Worm (Caenorhabditis elegans) whole organism, early embryonic: ENCODE data around the gene ncam-1.

Experiments
- B0310.2 ChIP-seq: sonication (generic microtip); optimal IDR thresholded peaks from 2 replicates; lab custom pipeline; 2016; ENCODE audit warnings: mild to moderate bottlenecking, missing genetic modification characterization, missing compliant biosample characterization
- F13C5.2 ChIP-seq: sonication (generic microtip); optimal IDR thresholded peaks from 2 replicates; lab custom pipeline; 2017; ENCODE audit warnings: mild to moderate bottlenecking, missing genetic modification characterization, inconsistent platforms, missing compliant biosample characterization
- aly-1 ChIP-seq: sonication (generic microtip); optimal IDR thresholded peaks from 2 replicates; lab custom pipeline; 2016; ENCODE audit warnings: missing genetic modification characterization, missing compliant biosample characterization
- ama-1 ChIP-seq: fragments of 150-350 bp; optimal IDR thresholded peaks from 2 replicates; lab custom pipeline; 2014
- ceh-13 ChIP-seq: fragments of 200-800 bp; sonication (Bioruptor generic); optimal IDR thresholded peaks from 2 replicates; lab custom pipeline; 2018; ENCODE audit warnings: mild to moderate bottlenecking, missing genetic modification characterization, missing compliant biosample characterization
- ceh-36 ChIP-seq: sonication (generic microtip); optimal IDR thresholded peaks from 2 replicates; lab custom pipeline; 2016; ENCODE audit warnings: missing genetic modification characterization, inconsistent platforms, missing compliant biosample characterization
- ets-7 ChIP-seq: sonication (generic microtip); optimal IDR thresholded peaks from 2 replicates; lab custom pipeline; 2016; ENCODE audit warnings: missing genotype, missing genetic modification characterization, missing compliant biosample characterization
- flt-1 ChIP-seq: fragments of 200-800 bp; sonication (Bioruptor generic); IDR thresholded peaks from 2 replicates; pipeline ENCODE4 v1.3.6; 2022; ENCODE audit warnings: missing genetic modification characterization, missing compliant biosample characterization
- hmbx-1 ChIP-seq: sonication (generic microtip); optimal IDR thresholded peaks from 2 replicates; lab custom pipeline; 2016; ENCODE audit warnings: mild to moderate bottlenecking, missing genetic modification characterization, missing compliant biosample characterization
- hmg-4 ChIP-seq: fragments of 200-800 bp; sonication (Bioruptor generic); optimal IDR thresholded peaks from 2 replicates; lab custom pipeline; 2018; ENCODE audit warnings: mild to moderate bottlenecking, missing genetic modification characterization, missing compliant biosample characterization
- hnd-1 ChIP-seq: sonication (generic microtip); optimal IDR thresholded peaks from 2 replicates; lab custom pipeline; 2016; ENCODE audit warnings: missing genetic modification characterization, missing compliant biosample characterization
- pes-1 ChIP-seq: fragments of 200-800 bp; sonication (Bioruptor generic); IDR thresholded peaks from 2 replicates; pipeline ENCODE4 v1.3.6; 2022; ENCODE audit warnings: missing genetic modification reagents, missing genetic modification characterization, missing compliant biosample characterization
- scrt-1 ChIP-seq: fragments of 200-800 bp; sonication (Bioruptor generic); IDR thresholded peaks from 2 replicates; pipeline ENCODE4 v1.3.6; 2022; ENCODE audit warnings: missing genetic modification characterization, missing compliant biosample characterization
- sea-1 ChIP-seq: fragments of 200-800 bp; sonication (Bioruptor generic); conservative IDR thresholded peaks from 2 replicates; pipeline ENCODE4 v1.3.6; 2022; ENCODE audit warnings: missing genetic modification characterization, missing compliant biosample characterization
- tbx-11 ChIP-seq: fragments of 200-800 bp; sonication (Bioruptor generic); IDR thresholded peaks from 2 replicates; pipeline ENCODE4 v1.3.6; 2022; ENCODE audit warnings: missing genetic modification characterization, missing compliant biosample characterization
- tbx-37 ChIP-seq: fragments of 200-800 bp; sonication (Bioruptor generic); conservative IDR thresholded peaks from 2 replicates; pipeline ENCODE4 v1.3.6; 2022; ENCODE audit warnings: missing genetic modification reagents, missing genetic modification characterization, missing compliant biosample characterization
- tra-4 ChIP-seq: sonication (generic microtip); optimal IDR thresholded peaks from 2 replicates; lab custom pipeline; 2017; ENCODE audit warnings: missing genetic modification characterization, missing compliant biosample characterization

The ncam-1 gene

DNA sequence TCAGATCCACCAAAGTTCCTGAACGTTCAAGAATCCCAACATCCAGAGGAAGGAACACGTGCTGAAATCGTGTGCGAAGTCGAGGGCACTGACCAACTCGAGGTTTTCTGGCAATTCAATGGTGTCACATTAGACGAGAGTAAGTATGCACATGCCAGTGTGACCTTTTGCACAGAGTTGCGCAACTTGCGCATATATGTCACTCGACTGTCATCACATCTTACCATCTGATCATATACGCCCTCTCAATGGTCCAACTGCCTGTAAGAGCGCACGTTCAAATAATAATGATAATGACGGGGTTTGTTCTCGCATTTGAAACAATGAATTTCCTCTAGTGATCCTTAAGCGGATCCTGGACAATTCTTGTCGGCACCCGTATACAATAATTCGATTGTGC is 4.5 kb downstream of the ncam-1 start:
- no peak for TF ChIP-seq F13C5.2 (tag; lab: Kevin White, UChicago)
- no peak for TF ChIP-seq flt-1 (GFP tag; lab: Robert Waterston, UW)
- no peak for TF ChIP-seq tbx-37 (GFP tag; lab: Robert Waterston, UW)
- TF ChIP-seq scrt-1 (GFP tag; lab: Robert Waterston, UW), result no peak
- no peak for TF ChIP-seq hmbx-1 (tag; lab: Kevin White, UChicago)
- no peak for TF ChIP-seq ceh-13
- no peak for TF ChIP-seq pes-1
- no peak for TF ChIP-seq tra-4
- TF ChIP-seq hnd-1 (tag; lab: Kevin White, UChicago), result no peak
- no peak for TF ChIP-seq ceh-36 (tag; lab: Kevin White, UChicago)
- no peak for TF ChIP-seq aly-1 (tag; lab: Kevin White, UChicago)
- TF ChIP-seq sea-1 (GFP tag; lab: Robert Waterston, UW), result no peak
- no peak for TF ChIP-seq ets-7
- TF ChIP-seq hmg-4, result no peak
- TF ChIP-seq B0310.2 (tag; lab: Kevin White, UChicago), result no peak
- TF ChIP-seq tbx-11, result no peak
- no peak for TF ChIP-seq ama-1 (lab: Kevin White, UChicago)

DNA sequence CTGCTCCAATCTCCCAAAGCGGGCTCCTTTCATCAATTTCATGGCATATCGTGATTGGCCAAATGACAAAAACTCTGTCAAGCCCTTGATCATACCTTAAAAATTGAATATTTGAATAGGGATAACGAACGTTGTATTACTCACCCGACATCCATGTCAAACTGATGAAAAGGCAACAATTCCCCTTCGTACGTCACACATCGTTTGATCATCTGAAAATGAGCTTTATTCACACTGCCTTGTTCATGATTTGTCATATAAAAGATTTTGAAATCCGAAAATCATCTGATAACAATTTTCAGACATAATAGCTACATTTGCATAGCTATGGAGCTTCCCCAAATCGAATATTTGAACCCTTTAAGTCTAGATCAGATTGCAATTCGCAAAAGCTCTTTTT is 14.8 kb downstream of the ncam-1 start, which contains the start of gene M02A10.1:
M02A10.1 (plus strand) TSS at position 301 of the 400 bp plus-strand sequence.
- TF ChIP-seq ceh-13, result no peak
- no peak for TF ChIP-seq B0310.2 (tag; lab: Kevin White, UChicago)
- no peak for TF ChIP-seq tbx-11
- no peak for TF ChIP-seq hmg-4
- TF ChIP-seq tbx-37 (GFP tag; lab: Robert Waterston, UW), result no peak
- TF ChIP-seq hmbx-1 (tag; lab: Kevin White, UChicago), result no peak
- no peak for TF ChIP-seq scrt-1 (GFP tag; lab: Robert Waterston, UW)
- TF ChIP-seq aly-1 (tag; lab: Kevin White, UChicago), result no peak
- TF ChIP-seq ceh-36 (tag; lab: Kevin White, UChicago), result no peak
- no peak for TF ChIP-seq flt-1 (GFP tag; lab: Robert Waterston, UW)
- TF ChIP-seq tra-4, result no peak
- TF ChIP-seq ets-7, result no peak
- no peak for TF ChIP-seq sea-1 (GFP tag; lab: Robert Waterston, UW)
- no peak for TF ChIP-seq pes-1
- no peak for TF ChIP-seq ama-1 (lab: Kevin White, UChicago)
- TF ChIP-seq F13C5.2 (tag; lab: Kevin White, UChicago), result no peak

DNA sequence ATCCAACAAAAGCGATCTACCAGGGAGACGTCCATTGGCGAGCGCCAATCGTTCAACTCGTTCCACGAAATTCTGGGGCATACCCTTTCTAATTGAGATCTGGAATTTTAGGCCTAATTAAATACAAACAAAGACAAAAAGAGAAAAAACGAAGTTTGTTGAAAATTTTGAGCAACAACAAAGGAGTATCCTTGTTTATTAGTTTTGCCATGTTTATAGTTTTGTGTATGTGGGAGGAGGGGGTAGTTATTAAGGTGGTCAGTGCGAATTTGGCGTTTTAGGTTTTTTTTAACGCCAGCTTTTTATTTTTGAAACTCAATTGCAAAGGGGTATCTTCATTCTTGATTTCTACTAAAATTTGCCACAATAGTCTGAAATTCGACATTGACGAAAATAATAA is 22.7 kb downstream of the ncam-1 start, which contains the start of gene irk-2:
irk-2 (minus strand) TSS at position 101 of the 400 bp plus-strand sequence.
- TF ChIP-seq aly-1 (tag; lab: Kevin White, UChicago) (no peak), ceh-36 (tag; lab: Kevin White, UChicago) (no peak), tbx-37 (GFP tag; lab: Robert Waterston, UW) (no peak), tra-4 (no peak), hmbx-1 (tag; lab: Kevin White, UChicago) (no peak), hnd-1 (tag; lab: Kevin White, UChicago) (no peak), ceh-13 (no peak), scrt-1 (GFP tag; lab: Robert Waterston, UW) (no peak), ets-7 (no peak), tbx-11 (no peak), sea-1 (GFP tag; lab: Robert Waterston, UW) (no peak), hmg-4 (no peak), flt-1 (GFP tag; lab: Robert Waterston, UW) (no peak), pes-1 (no peak), B0310.2 (tag; lab: Kevin White, UChicago) (no peak)

DNA sequence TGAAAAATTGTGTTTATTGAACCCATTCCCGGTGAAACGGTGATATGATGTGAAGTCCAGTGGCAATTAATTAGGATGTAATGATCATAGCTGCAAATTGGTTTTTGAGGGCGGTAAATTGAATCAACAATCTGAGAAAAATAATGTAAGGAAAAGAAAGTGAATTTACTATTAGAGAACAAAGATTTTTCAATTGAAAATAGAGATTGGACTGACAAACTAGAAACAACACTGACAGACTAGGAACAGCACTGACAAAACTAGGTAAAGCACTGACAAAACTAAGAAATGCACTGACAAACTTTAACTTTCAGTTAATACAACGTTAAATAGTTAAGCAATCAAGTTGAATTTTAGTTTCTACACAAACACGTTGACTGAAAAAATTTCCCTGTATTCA is 34.2 kb downstream of the ncam-1 start, which contains the start of gene sli-1:
sli-1 (minus strand) TSS at position 101 of the 400 bp plus-strand sequence.
- TF ChIP-seq hnd-1 (tag; lab: Kevin White, UChicago), result no peak
- TF ChIP-seq tbx-11, result no peak
- TF ChIP-seq pes-1, result no peak
- no peak for TF ChIP-seq tra-4
- TF ChIP-seq tbx-37 (GFP tag; lab: Robert Waterston, UW), result no peak
- no peak for TF ChIP-seq scrt-1 (GFP tag; lab: Robert Waterston, UW)
- TF ChIP-seq ama-1 (lab: Kevin White, UChicago), result no peak
- no peak for TF ChIP-seq hmbx-1 (tag; lab: Kevin White, UChicago)

DNA sequence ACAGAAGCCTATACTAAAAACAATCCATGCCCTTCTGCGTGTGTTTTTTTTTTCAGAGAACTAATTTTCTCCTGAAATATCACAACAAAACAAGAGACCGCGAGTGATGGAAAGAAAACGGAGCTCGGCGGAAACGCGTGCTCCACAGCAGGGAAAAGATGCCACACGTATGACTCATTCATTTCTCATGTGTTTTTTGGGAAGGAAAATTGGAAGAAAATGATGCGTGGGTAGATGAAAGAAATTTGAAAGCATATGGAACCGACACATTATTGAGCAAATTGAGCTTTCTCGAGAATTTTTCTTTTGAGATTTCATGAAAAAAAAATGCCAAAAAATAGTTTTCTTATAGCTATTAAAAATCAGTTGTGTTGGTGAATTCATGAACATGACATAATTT is 34.6 kb downstream of the ncam-1 start:
- TF ChIP-seq ceh-36 (tag; lab: Kevin White, UChicago), result no peak
- no peak for TF ChIP-seq tbx-37 (GFP tag; lab: Robert Waterston, UW)
- TF ChIP-seq B0310.2 (tag; lab: Kevin White, UChicago), result no peak
- no peak for TF ChIP-seq pes-1
- TF ChIP-seq hnd-1 (tag; lab: Kevin White, UChicago), result no peak
- no peak for TF ChIP-seq flt-1 (GFP tag; lab: Robert Waterston, UW)
- TF ChIP-seq sea-1 (GFP tag; lab: Robert Waterston, UW), result no peak
- no peak for TF ChIP-seq aly-1 (tag; lab: Kevin White, UChicago)
- no peak for TF ChIP-seq ets-7
- TF ChIP-seq hmbx-1 (tag; lab: Kevin White, UChicago), result no peak
- TF ChIP-seq hmg-4, result no peak
- no peak for TF ChIP-seq tra-4
- no peak for TF ChIP-seq ama-1 (lab: Kevin White, UChicago)
- no peak for TF ChIP-seq F13C5.2 (tag; lab: Kevin White, UChicago)
- no peak for TF ChIP-seq tbx-11
- TF ChIP-seq ceh-13, result no peak

DNA sequence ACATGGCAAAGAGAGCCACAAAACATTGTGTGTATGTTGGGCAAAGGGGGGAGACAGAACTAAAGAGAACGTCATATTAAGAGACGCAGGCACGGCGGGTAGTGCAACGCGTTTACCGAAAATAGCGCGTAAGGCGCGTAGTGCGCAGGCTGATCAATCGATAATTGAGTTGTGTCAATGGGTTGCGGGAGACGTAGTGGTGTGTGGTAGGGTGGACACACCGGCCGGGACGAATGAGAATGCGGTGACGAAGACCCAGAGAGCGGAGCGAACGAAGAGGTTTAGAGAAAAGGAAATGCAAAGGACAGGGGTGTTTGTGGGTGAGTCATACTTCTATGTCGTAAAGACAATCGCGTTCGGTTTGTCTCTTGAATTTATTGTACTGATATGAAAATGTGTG is 36.0 kb downstream of the ncam-1 start:
- TF ChIP-seq F13C5.2 (tag; lab: Kevin White, UChicago) (peak; percentile 41), ets-7 (no peak), tbx-37 (GFP tag; lab: Robert Waterston, UW) (no peak), ceh-36 (tag; lab: Kevin White, UChicago) (peak; percentile 26), flt-1 (GFP tag; lab: Robert Waterston, UW) (no peak), aly-1 (tag; lab: Kevin White, UChicago) (peak; percentile 52)

DNA sequence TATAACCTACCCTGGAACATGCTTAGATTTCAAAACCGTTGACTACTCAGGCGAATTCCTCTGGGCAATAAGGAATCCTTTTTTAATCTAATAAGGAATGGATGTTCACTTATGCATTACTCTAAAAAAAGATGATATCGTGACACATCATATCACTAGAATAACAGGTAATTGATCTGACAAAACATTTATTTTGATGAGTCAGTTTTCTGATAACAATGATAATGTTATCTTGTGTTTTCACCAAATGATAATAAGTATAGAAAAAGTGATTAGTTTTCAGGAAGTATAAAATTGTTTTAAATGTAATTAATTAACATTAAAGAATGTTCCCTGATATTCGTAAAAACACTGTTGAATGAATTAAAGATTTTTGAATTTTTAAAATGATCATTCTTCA is 37.3 kb downstream of the ncam-1 start:
- TF ChIP-seq tbx-37 (GFP tag; lab: Robert Waterston, UW) (no peak), pes-1 (no peak), ets-7 (no peak)
